Worm (Caenorhabditis elegans): ENCODE results near the gene R11A8.1.

Gene R11A8.1

DNA sequence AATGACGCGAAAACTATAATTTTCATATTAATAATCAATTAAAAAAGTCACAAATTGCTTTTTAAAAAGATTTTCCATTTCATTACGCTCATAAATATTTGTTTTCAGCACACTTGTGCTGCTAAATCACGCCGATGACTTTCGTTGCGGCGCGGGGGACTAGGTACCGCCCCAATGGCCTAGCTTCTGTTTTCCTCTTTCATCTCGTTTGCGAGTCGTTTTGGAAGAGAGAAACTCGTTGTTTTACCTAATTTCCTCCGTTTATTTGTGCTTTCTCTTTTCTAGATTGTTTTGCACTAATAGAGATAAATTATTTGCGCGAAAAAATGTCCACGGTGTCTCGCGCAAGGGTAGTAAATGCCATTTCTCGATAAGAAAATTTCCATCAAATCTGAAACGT is 24.1 kb upstream of the R11A8.1 start:
- TF ChIP-seq unc-62 (GFP tag; optimal IDR thresholded peaks at IDR 0.05) (no peak), nhr-12 (tag; optimal IDR thresholded peaks at IDR 0.05) (no peak), ceh-39 (tag; optimal IDR thresholded peaks at IDR 0.05) (no peak), nhr-76 (tag; optimal IDR thresholded peaks at IDR 0.05) (no peak), tbx-8 (GFP tag; optimal IDR thresholded peaks at IDR 0.05) (no peak), nhr-2 (tag; optimal IDR thresholded peaks at IDR 0.05) (no peak), ztf-11 (tag; optimal IDR thresholded peaks at IDR 0.05) (no peak), ces-1 (GFP tag; optimal IDR thresholded peaks at IDR 0.05) (no peak), ham-2 (GFP tag; optimal IDR thresholded peaks at IDR 0.05) (no peak)

- no peak for TF ChIP-seq flh-1 (GFP tag; optimal IDR thresholded peaks at IDR 0.05)
- TF ChIP-seq ces-1 (GFP tag; optimal IDR thresholded peaks at IDR 0.05), result peak; percentile 57
- TF ChIP-seq ham-2 (GFP tag; optimal IDR thresholded peaks at IDR 0.05), result peak; percentile 45
- TF ChIP-seq unc-120 (tag; optimal IDR thresholded peaks at IDR 0.05; ENCODE audit: poor library complexity, severe bottlenecking), result peak; percentile 6
- peak; percentile 2 for TF ChIP-seq pha-4 (tag; optimal IDR thresholded peaks at IDR 0.05)
- no peak for TF ChIP-seq tbx-8 (GFP tag; optimal IDR thresholded peaks at IDR 0.05)
- no peak for TF ChIP-seq sptf-1 (tag; optimal IDR thresholded peaks at IDR 0.05)
- TF ChIP-seq ztf-11 (tag; optimal IDR thresholded peaks at IDR 0.05), result peak; percentile 1
Observed at ce11 chrIV:10380626-10381025, 23.7 kb upstream of the R11A8.1 start.

ce11 chrIV:10374601-10375000 is 17.6 kb upstream of the R11A8.1 start, which contains the start of gene mask-1:
Gene mask-1, plus strand, starts transcription at chrIV:10374901.
- no peak for TF ChIP-seq elt-3 (tag; optimal IDR thresholded peaks at IDR 0.05)
- no peak for TF ChIP-seq sptf-1 (tag; optimal IDR thresholded peaks at IDR 0.05)
- TF ChIP-seq blmp-1 (tag; optimal IDR thresholded peaks at IDR 0.05), result no peak
- TF ChIP-seq nhr-12 (tag; optimal IDR thresholded peaks at IDR 0.05), result no peak
- no peak for TF ChIP-seq unc-39 (tag; optimal IDR thresholded peaks at IDR 0.05)
- TF ChIP-seq unc-62 (GFP tag; optimal IDR thresholded peaks at IDR 0.05), result no peak
- no peak for TF ChIP-seq sem-2 (GFP tag; optimal IDR thresholded peaks at IDR 0.05)
- TF ChIP-seq ztf-11 (tag; optimal IDR thresholded peaks at IDR 0.05), result no peak
- TF ChIP-seq lin-13 (tag; optimal IDR thresholded peaks at IDR 0.05), result no peak
- TF ChIP-seq ceh-39 (tag; optimal IDR thresholded peaks at IDR 0.05), result no peak
- no peak for TF ChIP-seq lin-32 (GFP tag; optimal IDR thresholded peaks at IDR 0.05)
- TF ChIP-seq ceh-83 (GFP tag; optimal IDR thresholded peaks at IDR 0.05), result no peak
- no peak for TF ChIP-seq mep-1 (tag; optimal IDR thresholded peaks at IDR 0.05)

DNA sequence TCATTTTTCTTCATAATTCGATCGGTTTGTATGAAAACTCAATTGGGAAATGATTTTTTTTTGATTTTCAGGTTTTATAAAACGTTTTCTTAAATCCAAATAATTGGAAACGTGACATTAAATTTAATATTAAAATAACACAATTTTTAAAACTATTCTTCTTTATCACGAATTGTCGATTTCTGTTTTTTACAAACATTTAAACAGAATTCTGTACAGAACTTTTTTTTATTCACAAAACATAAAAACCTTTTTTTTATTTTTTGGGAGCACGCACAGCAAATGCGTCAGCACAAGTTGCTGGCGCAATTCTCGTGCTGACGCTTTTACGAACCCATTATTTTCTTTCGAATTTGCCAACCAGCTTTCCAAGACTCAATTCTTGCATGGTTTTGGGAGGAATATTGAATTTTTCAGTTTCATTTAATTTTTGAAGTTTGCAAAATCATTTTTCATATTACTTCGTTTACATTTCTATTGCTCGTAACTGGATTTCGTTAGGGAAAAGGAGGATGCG is 16.9 kb upstream of the R11A8.1 start, which contains the start of gene mpz-5:
mpz-5 (minus strand) TSS at position 51 of the 517 bp plus-strand sequence.
- no peak for TF ChIP-seq ztf-11 (tag; optimal IDR thresholded peaks at IDR 0.05)
- TF ChIP-seq drap-1 (GFP tag; optimal IDR thresholded peaks at IDR 0.05), result no peak
- no peak for TF ChIP-seq bed-3 (GFP tag; optimal IDR thresholded peaks at IDR 0.05)
- TF ChIP-seq blmp-1 (tag; optimal IDR thresholded peaks at IDR 0.05), result no peak
- no peak for TF ChIP-seq tbx-8 (GFP tag; optimal IDR thresholded peaks at IDR 0.05)
- TF ChIP-seq lsy-2 (tag; optimal IDR thresholded peaks at IDR 0.05), result peak; percentile 64
- no peak for TF ChIP-seq elt-3 (tag; optimal IDR thresholded peaks at IDR 0.05)
- peak; percentile 0 for TF ChIP-seq pha-4 (tag; optimal IDR thresholded peaks at IDR 0.05)
- peak; percentile 24 for TF ChIP-seq hlh-1 (tag; optimal IDR thresholded peaks at IDR 0.05)
- peak; percentile 75 for TF ChIP-seq sptf-1 (tag; optimal IDR thresholded peaks at IDR 0.05)
- TF ChIP-seq ces-1 (GFP tag; optimal IDR thresholded peaks at IDR 0.05), result no peak
- peak; percentile 11 for TF ChIP-seq ceh-43 (GFP tag; optimal IDR thresholded peaks at IDR 0.05)
- no peak for TF ChIP-seq sem-2 (GFP tag; optimal IDR thresholded peaks at IDR 0.05)
- peak; percentile 23 for TF ChIP-seq nhr-237 (tag; optimal IDR thresholded peaks at IDR 0.05)
- TF ChIP-seq mep-1 (tag; optimal IDR thresholded peaks at IDR 0.05), result peak; percentile 81
- TF ChIP-seq snpc-4 (tag; optimal IDR thresholded peaks at IDR 0.05), result no peak
- peak; percentile 51 for TF ChIP-seq ceh-83 (GFP tag; optimal IDR thresholded peaks at IDR 0.05)
- no peak for TF ChIP-seq unc-62 (GFP tag; optimal IDR thresholded peaks at IDR 0.05)
- no peak for TF ChIP-seq nhr-28 (tag; optimal IDR thresholded peaks at IDR 0.05)
- TF ChIP-seq M03D4.4 (tag; optimal IDR thresholded peaks at IDR 0.05), result peak; percentile 39
- no peak for TF ChIP-seq unc-120 (tag; optimal IDR thresholded peaks at IDR 0.05; ENCODE audit: poor library complexity, severe bottlenecking)
- TF ChIP-seq lin-32 (GFP tag; optimal IDR thresholded peaks at IDR 0.05), result peak; percentile 32
- TF ChIP-seq lin-13 (tag; optimal IDR thresholded peaks at IDR 0.05), result peak; percentile 60
- no peak for TF ChIP-seq unc-39 (tag; optimal IDR thresholded peaks at IDR 0.05)
- no peak for TF ChIP-seq zip-8 (tag; optimal IDR thresholded peaks at IDR 0.05)
- no peak for TF ChIP-seq mls-2 (tag; optimal IDR thresholded peaks at IDR 0.05)
- TF ChIP-seq nhr-12 (tag; optimal IDR thresholded peaks at IDR 0.05), result no peak
